Worm (Caenorhabditis elegans) whole organism, L4 larva: Measurements from ENCODE around the gene F45E12.5.

Experiments
- F10B5.3 ChIP-seq: sonication (generic microtip); optimal IDR thresholded peaks from 2 replicates; lab custom pipeline; 2016; ENCODE audit warnings: mild to moderate bottlenecking, missing genetic modification characterization, missing compliant biosample characterization
- F26F4.8 ChIP-seq: fragments of 200-800 bp; sonication (Bioruptor generic); conservative IDR thresholded peaks from 2 replicates; pipeline ENCODE4 v1.3.6; 2022; ENCODE audit warnings: missing genetic modification characterization, missing compliant biosample characterization
- F37D6.2 ChIP-seq: sonication (generic microtip); optimal IDR thresholded peaks from 2 replicates; lab custom pipeline; 2016; ENCODE audit warnings: mild to moderate bottlenecking, missing genetic modification characterization, missing compliant biosample characterization
- F49E8.2 ChIP-seq: sonication (generic microtip); optimal IDR thresholded peaks from 2 replicates; lab custom pipeline; 2016; ENCODE audit warnings: missing compliant biosample characterization, mild to moderate bottlenecking, missing genetic modification characterization, borderline replicate concordance
- T20F7.1 ChIP-seq: fragments of 200-800 bp; sonication (Bioruptor generic); optimal IDR thresholded peaks from 2 replicates; lab custom pipeline; 2018; ENCODE audit warnings: mild to moderate bottlenecking, missing genetic modification characterization, missing compliant biosample characterization
- T26A8.4 ChIP-seq: fragments of 200-800 bp; sonication (Bioruptor generic); IDR thresholded peaks from 2 replicates; pipeline ENCODE4 v1.3.6; 2022; ENCODE audit warnings: missing genetic modification characterization, missing compliant biosample characterization
- Y48G9A.11 ChIP-seq: fragments of 200-800 bp; sonication (Bioruptor generic); IDR thresholded peaks from 2 replicates; pipeline ENCODE4 v1.3.6; 2022; ENCODE audit warnings: missing genetic modification reagents, missing genetic modification characterization, missing compliant biosample characterization
- Y75B8A.6 ChIP-seq: fragments of 200-800 bp; sonication (Bioruptor generic); IDR thresholded peaks from 2 replicates; pipeline ENCODE4 v1.3.6; 2022; ENCODE audit warnings: missing genetic modification reagents, missing genetic modification characterization, missing compliant biosample characterization
- ZK337.2 ChIP-seq: fragments of 200-800 bp; sonication (Bioruptor generic); IDR thresholded peaks from 2 replicates; pipeline ENCODE4 v1.3.6; 2022; ENCODE audit warnings: missing genetic modification reagents, missing genetic modification characterization, missing compliant biosample characterization
- ZK546.5 ChIP-seq, 2 experiments: sonication (generic microtip); optimal IDR thresholded peaks; 2 replicates each; lab custom pipeline; 2017; ENCODE audit warnings: missing biosample characterization in 2 of 2, missing genetic modification characterization in 2 of 2
- arid-1 ChIP-seq: fragments of 200-800 bp; sonication (Bioruptor generic); conservative IDR thresholded peaks from 2 replicates; pipeline ENCODE4 v1.3.6; 2022; ENCODE audit warnings: missing genetic modification reagents, missing genetic modification characterization, missing compliant biosample characterization
- ceh-20 ChIP-seq: fragments of 200-800 bp; sonication (Bioruptor generic); IDR thresholded peaks from 2 replicates; pipeline ENCODE4 v1.3.6; 2022; ENCODE audit warnings: missing genetic modification reagents, missing genetic modification characterization, missing compliant biosample characterization
- ces-1 ChIP-seq: fragments of 150-350 bp; sonication (generic microtip); optimal IDR thresholded peaks from 4 replicates; lab custom pipeline; 2014; ENCODE audit warnings: missing biosample characterization, missing genetic modification reagents, missing genetic modification characterization
- cey-2 ChIP-seq: sonication (generic microtip); optimal IDR thresholded peaks from 3 replicates; lab custom pipeline; 2017; ENCODE audit warnings: missing genetic modification characterization, mild to moderate bottlenecking, missing compliant biosample characterization, antibody characterized with exemption, borderline replicate concordance; ENCODE audit not compliant: insufficient read depth
- ctbp-1 ChIP-seq: fragments of 200-800 bp; sonication (Bioruptor generic); IDR thresholded peaks from 2 replicates; pipeline ENCODE4 v1.3.6; 2022; ENCODE audit warnings: missing genetic modification reagents, missing genetic modification characterization, missing compliant biosample characterization
- daf-19 ChIP-seq: fragments of 200-800 bp; sonication (Bioruptor generic); conservative IDR thresholded peaks from 2 replicates; pipeline ENCODE4 v1.3.6; 2022; ENCODE audit warnings: missing genetic modification characterization, missing compliant biosample characterization
- daf-8 ChIP-seq: fragments of 200-800 bp; sonication (Bioruptor generic); IDR thresholded peaks from 2 replicates; pipeline ENCODE4 v1.3.6; 2022; ENCODE audit warnings: missing genetic modification characterization, missing compliant biosample characterization
- dpl-1 ChIP-seq: fragments of 150-350 bp; optimal IDR thresholded peaks from 2 replicates; lab custom pipeline; 2014; ENCODE audit warnings: missing biosample characterization, missing genetic modification reagents, missing genetic modification characterization
- duxl-1 ChIP-seq: sonication (generic microtip); optimal IDR thresholded peaks from 2 replicates; lab custom pipeline; 2016; ENCODE audit warnings: mild to moderate bottlenecking, missing genetic modification characterization, moderate library complexity, missing compliant biosample characterization; ENCODE audit not compliant: poor library complexity
- dve-1 ChIP-seq: sonication (generic microtip); optimal IDR thresholded peaks from 2 replicates; lab custom pipeline; 2017; ENCODE audit warnings: antibody characterized with exemption, mild to moderate bottlenecking, missing genetic modification characterization, missing compliant biosample characterization; ENCODE audit not compliant: insufficient read depth
- egl-27 ChIP-seq: sonication (generic microtip); optimal IDR thresholded peaks from 3 replicates; lab custom pipeline; 2017; ENCODE audit warnings: missing biosample characterization, missing genetic modification reagents, missing genetic modification characterization
- egl-43 ChIP-seq: fragments of 200-800 bp; sonication (Bioruptor generic); IDR thresholded peaks from 2 replicates; pipeline ENCODE4 v1.3.6; 2022; ENCODE audit warnings: missing genetic modification reagents, missing genetic modification characterization, missing compliant biosample characterization
- fos-1 ChIP-seq: fragments of 150-350 bp; optimal IDR thresholded peaks from 2 replicates; lab custom pipeline; 2014; ENCODE audit warnings: missing biosample characterization, missing genetic modification characterization
- gei-8 ChIP-seq: fragments of 200-800 bp; sonication (Bioruptor generic); optimal IDR thresholded peaks from 2 replicates; lab custom pipeline; 2018; ENCODE audit warnings: mild to moderate bottlenecking, missing genetic modification characterization, missing compliant biosample characterization
- hlh-30 ChIP-seq: sonication (generic microtip); optimal IDR thresholded peaks from 2 replicates; lab custom pipeline; 2017; ENCODE audit warnings: antibody characterized with exemption, mild to moderate bottlenecking, missing genetic modification characterization, missing compliant biosample characterization; ENCODE audit not compliant: insufficient read depth
- lim-7 ChIP-seq: fragments of 200-800 bp; sonication (Bioruptor generic); IDR thresholded peaks from 2 replicates; pipeline ENCODE4 v1.3.6; 2022; ENCODE audit warnings: missing genetic modification characterization, missing compliant biosample characterization
- lin-1 ChIP-seq: fragments of 200-800 bp; sonication (Bioruptor generic); IDR thresholded peaks from 2 replicates; pipeline ENCODE4 v1.3.6; 2022; ENCODE audit warnings: missing genetic modification reagents, missing genetic modification characterization, missing compliant biosample characterization
- lin-29 ChIP-seq: fragments of 200-800 bp; sonication (Bioruptor generic); IDR thresholded peaks from 2 replicates; pipeline ENCODE4 v1.3.6; 2022; ENCODE audit warnings: missing genetic modification reagents, missing genetic modification characterization, missing compliant biosample characterization
- lsy-2 ChIP-seq, 2 experiments: fragments of 150-350 bp in 1 of 2; sonication (generic microtip) in 1 of 2; optimal IDR thresholded peaks; 2 replicates each; lab custom pipeline; 2014 to 2017; ENCODE audit warnings: missing biosample characterization in 2 of 2, missing genetic modification characterization in 2 of 2
- mdl-1 ChIP-seq, 2 experiments: fragments of 150-350 bp in 1 of 2; sonication (generic microtip) in 1 of 2; optimal IDR thresholded peaks; 2 replicates each; lab custom pipeline; 2014 to 2017; ENCODE audit warnings: missing biosample characterization in 2 of 2, missing genetic modification characterization in 2 of 2
- mes-2 ChIP-seq: sonication (generic microtip); optimal IDR thresholded peaks from 2 replicates; lab custom pipeline; 2016; ENCODE audit warnings: missing genotype, mild to moderate bottlenecking, missing genetic modification characterization, missing compliant biosample characterization; ENCODE audit not compliant: poor library complexity, severe bottlenecking
- mxl-3 ChIP-seq: fragments of 200-800 bp; sonication (Bioruptor generic); optimal IDR thresholded peaks from 2 replicates; lab custom pipeline; 2018; ENCODE audit warnings: mild to moderate bottlenecking, missing genetic modification characterization, missing compliant biosample characterization
- nhr-10 ChIP-seq: fragments of 150-350 bp; optimal IDR thresholded peaks from 2 replicates; lab custom pipeline; 2014; ENCODE audit warnings: missing biosample characterization, missing genetic modification characterization
- nhr-25 ChIP-seq: sonication (generic microtip); optimal IDR thresholded peaks from 2 replicates; lab custom pipeline; 2017; ENCODE audit warnings: missing genetic modification characterization, mild to moderate bottlenecking, missing compliant biosample characterization, antibody characterized with exemption, moderate library complexity, borderline replicate concordance; ENCODE audit not compliant: insufficient read depth
- nhr-28 ChIP-seq: fragments of 150-350 bp; optimal IDR thresholded peaks from 2 replicates; lab custom pipeline; 2014; ENCODE audit warnings: missing biosample characterization, missing genetic modification characterization
- nhr-48 ChIP-seq: sonication (generic microtip); optimal IDR thresholded peaks from 2 replicates; lab custom pipeline; 2016; ENCODE audit warnings: mild to moderate bottlenecking, missing genetic modification characterization, missing compliant biosample characterization
- pha-4 ChIP-seq, 2 experiments: fragments of 150-350 bp in 1 of 2; fragments of 200-800 bp in 1 of 2; sonication (Bioruptor generic) in 1 of 2; IDR thresholded peaks in 1 of 2; optimal IDR thresholded peaks in 1 of 2; 2 replicates each; pipeline versions ENCODE4 v1.3.6 to Lab custom; 2014 to 2022; ENCODE audit warnings: missing genetic modification characterization in 2 of 2, missing genetic modification reagents in 2 of 2, missing biosample characterization in 1 of 2, missing compliant biosample characterization in 1 of 2
- saeg-2 ChIP-seq: fragments of 200-800 bp; sonication (Bioruptor generic); IDR thresholded peaks from 2 replicates; pipeline ENCODE4 v1.3.6; 2022; ENCODE audit warnings: missing genetic modification reagents, missing genetic modification characterization, missing compliant biosample characterization
- snpc-1.2 ChIP-seq: fragments of 200-800 bp; sonication (Bioruptor generic); IDR thresholded peaks from 2 replicates; pipeline ENCODE4 v1.3.6; 2022; ENCODE audit warnings: missing genetic modification reagents, missing genetic modification characterization, missing compliant biosample characterization
- snpc-4 ChIP-seq: fragments of 150-350 bp; optimal IDR thresholded peaks from 2 replicates; lab custom pipeline; 2014; ENCODE audit warnings: missing biosample characterization, missing genetic modification characterization
- tag-97 ChIP-seq: fragments of 200-800 bp; sonication (Bioruptor generic); IDR thresholded peaks from 2 replicates; pipeline ENCODE4 v1.3.6; 2022; ENCODE audit warnings: missing genetic modification characterization, missing compliant biosample characterization
- unc-130 ChIP-seq: sonication (generic microtip); optimal IDR thresholded peaks from 2 replicates; lab custom pipeline; 2016; ENCODE audit warnings: missing genetic modification reagents, missing genetic modification characterization, missing compliant biosample characterization
- unc-39 ChIP-seq: sonication (generic microtip); optimal IDR thresholded peaks from 2 replicates; lab custom pipeline; 2017; ENCODE audit warnings: missing biosample characterization, missing genetic modification characterization
- unc-62 ChIP-seq, 3 experiments: fragments of 150-350 bp in 1 of 3; sonication (generic microtip); optimal IDR thresholded peaks in 2 of 3; peaks in 1 of 3; 1 replicate in 1 of 3; 2 replicates in 2 of 3; lab custom pipeline; 2014 to 2017; ENCODE audit warnings: missing biosample characterization in 3 of 3, missing genetic modification characterization in 3 of 3, missing genetic modification reagents in 3 of 3, missing genotype in 1 of 3
- zag-1 ChIP-seq: fragments of 150-350 bp; optimal IDR thresholded peaks from 2 replicates; lab custom pipeline; 2014; ENCODE audit warnings: missing biosample characterization, missing genetic modification characterization
- zip-11 ChIP-seq: fragments of 200-800 bp; sonication (Bioruptor generic); IDR thresholded peaks from 2 replicates; pipeline ENCODE4 v1.3.6; 2022; ENCODE audit warnings: missing genetic modification characterization, missing compliant biosample characterization
- ztf-7 ChIP-seq: fragments of 150-350 bp; optimal IDR thresholded peaks from 2 replicates; lab custom pipeline; 2014; ENCODE audit warnings: missing biosample characterization, missing genetic modification characterization

The F45E12.5 gene

DNA sequence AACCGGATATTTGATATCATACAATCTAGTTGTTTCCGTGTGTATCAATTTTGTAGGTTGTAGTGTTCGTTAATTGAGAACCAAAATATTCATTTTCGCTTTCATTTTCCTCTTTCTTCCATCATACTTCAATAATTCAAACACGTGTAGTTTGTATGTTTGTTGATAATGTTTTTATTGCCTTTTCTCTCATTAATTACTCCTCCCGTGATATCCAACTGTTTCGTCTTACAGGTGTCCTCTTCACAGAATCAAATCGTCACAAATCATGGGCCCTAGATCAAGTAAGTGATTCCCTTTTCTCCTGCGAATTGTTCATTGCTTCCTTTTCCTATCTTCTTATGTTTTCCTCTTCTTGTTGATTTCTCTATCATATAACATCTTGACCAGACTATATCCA lies 29.1 kb upstream of the F45E12.5 start, which contains the start of gene nhr-21 (continued):
- TF ChIP-seq ZK337.2 (GFP tag; lab: Robert Waterston, UW): no peak
- TF ChIP-seq nhr-28 (tag; lab: Kevin White, UChicago): peak; percentile 87
- TF ChIP-seq Y75B8A.6: no peak
- no peak for TF ChIP-seq egl-43 (GFP tag; lab: Robert Waterston, UW)
- no peak for TF ChIP-seq ctbp-1
- TF ChIP-seq pha-4 (GFP tag; IDR thresholded peaks at IDR 0.05; lab: Robert Waterston, UW): no peak
- TF ChIP-seq pha-4 (tag; optimal IDR thresholded peaks at IDR 0.05; lab: Kevin White, UChicago): no peak
- no peak for TF ChIP-seq ces-1 (GFP tag; lab: Kevin White, UChicago)
- no peak for TF ChIP-seq T26A8.4
- peak in 1 of 2 experiments; percentile 87 for TF ChIP-seq unc-62 (GFP tag; optimal IDR thresholded peaks at IDR 0.05 in 1 of 2; lab: Kevin White, UChicago)
- TF ChIP-seq unc-62 (tag; optimal IDR thresholded peaks at IDR 0.05; lab: Kevin White, UChicago): no peak
- TF ChIP-seq F49E8.2 (tag; lab: Kevin White, UChicago): no peak
- no peak for TF ChIP-seq snpc-1.2 (GFP tag; lab: Robert Waterston, UW)
- no peak for TF ChIP-seq nhr-10
- peak; percentile 19 for TF ChIP-seq cey-2 (tag; lab: Kevin White, UChicago)
- 0 out of 2 replicates have a peak, but pooled peaks have one; percentile 26 for TF ChIP-seq lin-1
- no peak for TF ChIP-seq fos-1 (tag; lab: Kevin White, UChicago)
- no peak for TF ChIP-seq zag-1 (tag; lab: Kevin White, UChicago)
- no peak for TF ChIP-seq ZK546.5 (tag; optimal IDR thresholded peaks at IDR 0.05; lab: Kevin White, UChicago)
- TF ChIP-seq snpc-4: no peak
- TF ChIP-seq lim-7 (GFP tag; lab: Robert Waterston, UW): no peak
- peak in 1 of 2 experiments; percentile 52 for TF ChIP-seq lsy-2 (tag; optimal IDR thresholded peaks at IDR 0.05; lab: Kevin White, UChicago)
- no peak for TF ChIP-seq F37D6.2 (tag; lab: Kevin White, UChicago)
- TF ChIP-seq dve-1: no peak
- TF ChIP-seq ztf-7 (tag; lab: Kevin White, UChicago): no peak
- no peak for TF ChIP-seq lin-29 (GFP tag; lab: Robert Waterston, UW)
- TF ChIP-seq, all 104 proteins: peak for 13

DNA sequence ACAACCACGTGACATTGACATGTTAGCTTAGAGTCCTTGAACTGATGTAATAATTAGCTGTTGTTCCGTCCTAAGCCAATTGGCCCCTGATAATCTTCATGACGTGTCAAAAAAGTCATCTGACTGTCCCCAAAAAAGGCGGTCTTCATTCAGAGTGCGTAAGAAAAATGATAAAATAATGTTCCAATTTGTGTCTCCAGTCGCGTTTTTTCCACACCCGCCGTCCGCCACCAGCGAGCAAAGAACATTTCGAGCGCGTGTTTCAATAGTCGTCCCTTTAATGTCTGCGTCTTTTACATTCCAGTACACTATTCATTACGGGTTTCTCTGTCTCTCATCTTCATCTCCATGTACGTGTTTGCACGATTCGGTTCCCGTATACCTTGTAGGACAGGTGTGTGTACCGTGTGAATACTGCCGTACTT lies 27.6 kb upstream of the F45E12.5 start:
- peak; percentile 77 for TF ChIP-seq T20F7.1
- peak; percentile 84 for TF ChIP-seq ceh-20 (GFP tag; lab: Robert Waterston, UW)
- no peak for TF ChIP-seq F26F4.8 (GFP tag; lab: Robert Waterston, UW)
- peak; percentile 89 to 95 for TF ChIP-seq mdl-1 (tag; optimal IDR thresholded peaks at IDR 0.05; lab: Kevin White, UChicago)
- TF ChIP-seq dve-1: peak; percentile 85
- no peak for TF ChIP-seq daf-19
- TF ChIP-seq dpl-1 (GFP tag; lab: Kevin White, UChicago): peak; percentile 27
- TF ChIP-seq hlh-30: peak; percentile 90
- TF ChIP-seq nhr-48: peak; percentile 99
- no peak for TF ChIP-seq daf-8
- TF ChIP-seq mxl-3 (GFP tag; lab: Kevin White, UChicago): peak; percentile 94
- TF ChIP-seq mes-2: peak; percentile 65
- peak; percentile 62; the same call in 1 of the 2 replicates for TF ChIP-seq lin-1
- no peak for TF ChIP-seq egl-27 (tag; lab: Kevin White, UChicago)
- no peak for TF ChIP-seq F10B5.3 (tag; lab: Kevin White, UChicago)
- TF ChIP-seq gei-8 (GFP tag; lab: Kevin White, UChicago): peak; percentile 91
- no peak for TF ChIP-seq lim-7 (GFP tag; lab: Robert Waterston, UW)
- peak; percentile 22 for TF ChIP-seq duxl-1
- peak; percentile 97 for TF ChIP-seq nhr-28 (tag; lab: Kevin White, UChicago)
- peak; percentile 85 for TF ChIP-seq saeg-2
- TF ChIP-seq arid-1 (GFP tag; lab: Robert Waterston, UW): 0 out of 2 replicates have a peak, but pooled peaks have one; percentile 4
- peak; percentile 96 for TF ChIP-seq cey-2 (tag; lab: Kevin White, UChicago)
- TF ChIP-seq zip-11 (GFP tag; lab: Robert Waterston, UW): no peak
- no peak for TF ChIP-seq Y48G9A.11
- peak; percentile 36 for TF ChIP-seq ztf-7 (tag; lab: Kevin White, UChicago)
- TF ChIP-seq unc-39: no peak
- TF ChIP-seq nhr-25 (tag; lab: Kevin White, UChicago): peak; percentile 80
- TF ChIP-seq unc-130: no peak
- no peak for TF ChIP-seq tag-97 (GFP tag; lab: Robert Waterston, UW)
